Worm (Caenorhabditis elegans): ENCODE measurements around the gene F26G1.15.

F26G1.15 gene

ce11 chrII:4802917-4803316 lies 12.8 kb downstream of the F26G1.15 start:
- peak; percentile 77 for TF ChIP-seq blmp-1 (tag; optimal IDR thresholded peaks at IDR 0.05; ENCODE audit: insufficient read depth)
- no peak for TF ChIP-seq unc-39 (tag; optimal IDR thresholded peaks at IDR 0.05)
- TF ChIP-seq fos-1 (tag; optimal IDR thresholded peaks at IDR 0.05): peak; percentile 83
- no peak for TF ChIP-seq sma-3 (GFP tag; optimal IDR thresholded peaks at IDR 0.05)
- no peak for TF ChIP-seq nhr-23 (tag; optimal IDR thresholded peaks at IDR 0.05)
- TF ChIP-seq nhr-25 (tag; optimal IDR thresholded peaks at IDR 0.05): no peak
- TF ChIP-seq crh-2 (tag; optimal IDR thresholded peaks at IDR 0.05): peak; percentile 24
- TF ChIP-seq nhr-6 (tag; optimal IDR thresholded peaks at IDR 0.05): no peak

ce11 chrII:4805799-4806198 lies 15.7 kb downstream of the F26G1.15 start:
- no peak for TF ChIP-seq ztf-1 (GFP tag; conservative IDR thresholded peaks at IDR 0.05)
- no peak for TF ChIP-seq nhr-10 (tag; optimal IDR thresholded peaks at IDR 0.05)
- peak; percentile 48 for TF ChIP-seq sma-9 (GFP tag; optimal IDR thresholded peaks at IDR 0.05)
- TF ChIP-seq sma-9 (tag; optimal IDR thresholded peaks at IDR 0.05): no peak
- TF ChIP-seq F13H6.1 (tag; optimal IDR thresholded peaks at IDR 0.05): peak; percentile 35
- TF ChIP-seq unc-62 (GFP tag; optimal IDR thresholded peaks at IDR 0.05): no peak
- TF ChIP-seq elt-3 (tag; optimal IDR thresholded peaks at IDR 0.05): no peak
- peak; percentile 16 for TF ChIP-seq nhr-129 (tag; optimal IDR thresholded peaks at IDR 0.05)
- TF ChIP-seq lsy-2 (tag; optimal IDR thresholded peaks at IDR 0.05): peak in 1 of 2 experiments; percentile 40

ce11 chrII:4806261-4806660 lies 16.2 kb downstream of the F26G1.15 start:
- peak; percentile 68 for TF ChIP-seq mab-5 (tag; optimal IDR thresholded peaks at IDR 0.05)
- TF ChIP-seq nhr-129 (tag; optimal IDR thresholded peaks at IDR 0.05): no peak
- no peak for TF ChIP-seq R02D3.7 (tag; optimal IDR thresholded peaks at IDR 0.05)
- TF ChIP-seq elt-3 (tag; optimal IDR thresholded peaks at IDR 0.05): no peak
- TF ChIP-seq gmeb-1 (tag; optimal IDR thresholded peaks at IDR 0.05): no peak
- TF ChIP-seq Y55F3AM.14 (GFP tag; optimal IDR thresholded peaks at IDR 0.05): peak; percentile 3

ce11 chrII:4806726-4807125 lies 16.6 kb downstream of the F26G1.15 start:
- TF ChIP-seq nhr-6 (tag; optimal IDR thresholded peaks at IDR 0.05) (no peak), nhr-77 (tag; optimal IDR thresholded peaks at IDR 0.05) (no peak), dmd-4 (tag; optimal IDR thresholded peaks at IDR 0.05) (no peak), lin-11 (tag; optimal IDR thresholded peaks at IDR 0.05) (no peak), mdl-1 (tag; optimal IDR thresholded peaks at IDR 0.05) (no peak), crh-2 (tag; optimal IDR thresholded peaks at IDR 0.05) (peak; percentile 55), unc-39 (tag; optimal IDR thresholded peaks at IDR 0.05) (no peak), nhr-129 (tag; optimal IDR thresholded peaks at IDR 0.05) (peak; percentile 7), sma-3 (GFP tag; optimal IDR thresholded peaks at IDR 0.05) (no peak), nhr-23 (tag; optimal IDR thresholded peaks at IDR 0.05) (no peak), elt-3 (tag; optimal IDR thresholded peaks at IDR 0.05) (no peak), lsy-2 (tag; optimal IDR thresholded peaks at IDR 0.05) (no peak), peb-1 (tag; optimal IDR thresholded peaks at IDR 0.05) (no peak), sma-9 (GFP tag; optimal IDR thresholded peaks at IDR 0.05) (peak; percentile 11), sma-9 (tag; optimal IDR thresholded peaks at IDR 0.05) (no peak), unc-62 (GFP tag; optimal IDR thresholded peaks at IDR 0.05) (no peak), ceh-16 (tag; optimal IDR thresholded peaks at IDR 0.05) (no peak), mbf-1 (tag; optimal IDR thresholded peaks at IDR 0.05) (no peak), ama-1 (optimal IDR thresholded peaks at IDR 0.05) (no peak), lin-39 (tag; optimal IDR thresholded peaks at IDR 0.05) (no peak), ztf-11 (tag; optimal IDR thresholded peaks at IDR 0.05) (no peak), nhr-237 (tag; optimal IDR thresholded peaks at IDR 0.05) (no peak)

ce11 chrII:4811986-4812385 lies 21.9 kb downstream of the F26G1.15 start, which contains the start of gene rig-6:
rig-6 (minus strand) TSS chrII:4812086.
- TF ChIP-seq fos-1 (tag; optimal IDR thresholded peaks at IDR 0.05) (no peak), nhr-10 (tag; optimal IDR thresholded peaks at IDR 0.05) (no peak), gmeb-1 (tag; optimal IDR thresholded peaks at IDR 0.05) (no peak), nhr-12 (tag; optimal IDR thresholded peaks at IDR 0.05) (no peak), dmd-4 (tag; optimal IDR thresholded peaks at IDR 0.05) (no peak), nhr-6 (tag; optimal IDR thresholded peaks at IDR 0.05) (no peak), ztf-1 (GFP tag; conservative IDR thresholded peaks at IDR 0.05) (no peak), zag-1 (tag; optimal IDR thresholded peaks at IDR 0.05) (no peak), nhr-129 (tag; optimal IDR thresholded peaks at IDR 0.05) (no peak), unc-62 (GFP tag; optimal IDR thresholded peaks at IDR 0.05) (no peak), aly-2 (tag; optimal IDR thresholded peaks at IDR 0.05) (no peak), elt-3 (tag; optimal IDR thresholded peaks at IDR 0.05) (no peak), lin-39 (tag; optimal IDR thresholded peaks at IDR 0.05) (no peak), crh-2 (tag; optimal IDR thresholded peaks at IDR 0.05) (no peak), peb-1 (tag; optimal IDR thresholded peaks at IDR 0.05) (no peak), nhr-77 (tag; optimal IDR thresholded peaks at IDR 0.05) (no peak), C34F6.9 (tag; optimal IDR thresholded peaks at IDR 0.05) (no peak), lsy-2 (tag; optimal IDR thresholded peaks at IDR 0.05) (no peak)

Measured in whole organism, L2 larva.